Worm (Caenorhabditis elegans) whole organism, mixed stage, embryonic: ENCODE results near the gene F36F12.1.

ENCODE experiments used
- bed-3 ChIP-seq: fragments of 200-800 bp; sonication (Bioruptor generic); optimal IDR thresholded peaks from 3 replicates; lab custom pipeline; 2018; ENCODE audit warnings: mild to moderate bottlenecking, missing genetic modification characterization, moderate library complexity, missing compliant biosample characterization
- blmp-1 ChIP-seq: fragments of 150-350 bp; optimal IDR thresholded peaks from 2 replicates; lab custom pipeline; 2014; ENCODE audit warnings: missing biosample characterization, missing genetic modification characterization
- ceh-39 ChIP-seq: fragments of 150-350 bp; optimal IDR thresholded peaks from 2 replicates; lab custom pipeline; 2014; ENCODE audit warnings: missing biosample characterization, missing genetic modification characterization
- ceh-83 ChIP-seq: fragments of 200-800 bp; sonication (Bioruptor generic); optimal IDR thresholded peaks from 2 replicates; lab custom pipeline; 2018; ENCODE audit warnings: mild to moderate bottlenecking, missing genetic modification characterization, missing compliant biosample characterization
- ces-1 ChIP-seq: fragments of 150-350 bp; optimal IDR thresholded peaks from 2 replicates; lab custom pipeline; 2014; ENCODE audit warnings: missing biosample characterization, missing genetic modification reagents, missing genetic modification characterization
- cnd-1 ChIP-seq: fragments of 200-800 bp; sonication (Bioruptor generic); optimal IDR thresholded peaks from 2 replicates; lab custom pipeline; 2018; ENCODE audit warnings: mild to moderate bottlenecking, missing genetic modification characterization, missing compliant biosample characterization
- elt-1 ChIP-seq: sonication (generic microtip); optimal IDR thresholded peaks from 2 replicates; lab custom pipeline; 2017; ENCODE audit warnings: missing genetic modification characterization, mild to moderate bottlenecking, missing compliant biosample characterization, antibody characterized with exemption, moderate library complexity, borderline replicate concordance; ENCODE audit not compliant: insufficient read depth
- elt-3 ChIP-seq: fragments of 150-350 bp; optimal IDR thresholded peaks from 2 replicates; lab custom pipeline; 2014; ENCODE audit warnings: missing biosample characterization, missing genetic modification characterization
- flh-1 ChIP-seq: fragments of 200-800 bp; sonication (Bioruptor generic); optimal IDR thresholded peaks from 2 replicates; lab custom pipeline; 2018; ENCODE audit warnings: mild to moderate bottlenecking, missing genetic modification characterization, moderate library complexity, missing compliant biosample characterization
- ham-2 ChIP-seq: fragments of 200-800 bp; sonication (Bioruptor generic); optimal IDR thresholded peaks from 2 replicates; lab custom pipeline; 2018; ENCODE audit warnings: mild to moderate bottlenecking, missing genetic modification characterization, missing compliant biosample characterization
- hlh-1 ChIP-seq: fragments of 150-350 bp; optimal IDR thresholded peaks from 2 replicates; lab custom pipeline; 2014; ENCODE audit warnings: missing biosample characterization, missing genetic modification reagents, missing genetic modification characterization
- lin-32 ChIP-seq: fragments of 200-800 bp; sonication (Bioruptor generic); optimal IDR thresholded peaks from 2 replicates; lab custom pipeline; 2018; ENCODE audit warnings: mild to moderate bottlenecking, missing genetic modification characterization, missing compliant biosample characterization
- mab-5 ChIP-seq: fragments of 150-350 bp; optimal IDR thresholded peaks from 2 replicates; lab custom pipeline; 2014; ENCODE audit warnings: missing biosample characterization, missing genetic modification characterization
- mep-1 ChIP-seq: fragments of 150-350 bp; optimal IDR thresholded peaks from 2 replicates; lab custom pipeline; 2017; ENCODE audit warnings: missing biosample characterization, missing genetic modification reagents, missing genetic modification characterization, inconsistent platforms
- nhr-12 ChIP-seq: fragments of 150-350 bp; optimal IDR thresholded peaks from 2 replicates; lab custom pipeline; 2014; ENCODE audit warnings: missing biosample characterization, missing genetic modification characterization
- nhr-2 ChIP-seq: fragments of 150-350 bp; optimal IDR thresholded peaks from 2 replicates; lab custom pipeline; 2014; ENCODE audit warnings: missing biosample characterization, missing genetic modification characterization
- nhr-237 ChIP-seq: fragments of 150-350 bp; optimal IDR thresholded peaks from 2 replicates; lab custom pipeline; 2014; ENCODE audit warnings: missing biosample characterization, missing genetic modification characterization
- nhr-28 ChIP-seq: fragments of 150-350 bp; optimal IDR thresholded peaks from 2 replicates; lab custom pipeline; 2014; ENCODE audit warnings: missing biosample characterization, missing genetic modification characterization
- nhr-76 ChIP-seq: sonication (generic microtip); optimal IDR thresholded peaks from 2 replicates; lab custom pipeline; 2017; ENCODE audit warnings: missing biosample characterization, missing genetic modification characterization
- pha-4 ChIP-seq: fragments of 150-350 bp; optimal IDR thresholded peaks from 2 replicates; lab custom pipeline; 2018; ENCODE audit warnings: missing biosample characterization, missing genetic modification reagents, missing genetic modification characterization
- snpc-4 ChIP-seq: fragments of 150-350 bp; optimal IDR thresholded peaks from 2 replicates; lab custom pipeline; 2014; ENCODE audit warnings: missing biosample characterization, missing genetic modification characterization
- sptf-1 ChIP-seq: sonication (generic microtip); optimal IDR thresholded peaks from 2 replicates; lab custom pipeline; 2017; ENCODE audit warnings: mild to moderate bottlenecking, missing genetic modification characterization, moderate library complexity, missing compliant biosample characterization
- tbx-8 ChIP-seq: fragments of 200-800 bp; sonication (Bioruptor generic); optimal IDR thresholded peaks from 2 replicates; lab custom pipeline; 2018; ENCODE audit warnings: mild to moderate bottlenecking, missing genetic modification characterization, moderate library complexity, missing compliant biosample characterization
- unc-120 ChIP-seq: sonication (generic microtip); optimal IDR thresholded peaks from 2 replicates; lab custom pipeline; 2017; ENCODE audit warnings: missing genetic modification characterization, missing compliant biosample characterization; ENCODE audit not compliant: poor library complexity, severe bottlenecking
- unc-39 ChIP-seq: fragments of 150-350 bp; optimal IDR thresholded peaks from 2 replicates; lab custom pipeline; 2014; ENCODE audit warnings: missing biosample characterization, missing genetic modification characterization
- unc-62 ChIP-seq: fragments of 150-350 bp; optimal IDR thresholded peaks from 2 replicates; lab custom pipeline; 2014; ENCODE audit warnings: missing biosample characterization, missing genetic modification reagents, missing genetic modification characterization
- zip-8 ChIP-seq: fragments of 150-350 bp; optimal IDR thresholded peaks from 2 replicates; lab custom pipeline; 2014; ENCODE audit warnings: missing biosample characterization, missing genetic modification characterization
- ztf-11 ChIP-seq: fragments of 150-350 bp; optimal IDR thresholded peaks from 2 replicates; lab custom pipeline; 2014; ENCODE audit warnings: missing biosample characterization, missing genetic modification characterization

F36F12.1 gene

DNA sequence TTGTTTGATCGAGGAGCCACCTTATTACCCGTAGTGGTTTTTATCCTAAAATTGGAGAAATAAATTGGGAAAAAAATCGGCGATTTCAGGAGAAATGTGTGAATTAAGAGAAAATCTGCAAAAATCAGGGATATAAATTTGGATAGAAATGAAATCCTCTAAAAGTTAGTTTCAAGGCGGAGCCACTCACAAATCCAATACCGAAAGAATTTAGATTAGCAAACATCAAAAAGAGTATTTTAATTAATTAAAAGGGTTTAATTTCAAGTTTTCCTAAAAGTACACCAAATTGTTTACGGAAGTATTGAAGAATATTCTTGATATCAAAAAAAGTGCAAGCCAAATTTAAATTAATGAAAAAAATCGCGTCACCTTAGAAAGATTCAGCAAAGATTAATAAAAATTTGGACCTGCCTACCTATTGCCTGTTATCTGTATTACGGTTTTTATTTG, 18.9 kb upstream of the F36F12.1 start, which contains the start of gene F22F7.8:
F22F7.8 (minus strand) TSS at position 51 of the 453 bp plus-strand sequence.
- TF ChIP-seq mab-5 (tag; lab: Kevin White, UChicago) (no peak), sptf-1 (tag; lab: Kevin White, UChicago) (no peak), ceh-83 (GFP tag; lab: Kevin White, UChicago) (no peak), flh-1 (GFP tag; lab: Kevin White, UChicago) (no peak)

DNA sequence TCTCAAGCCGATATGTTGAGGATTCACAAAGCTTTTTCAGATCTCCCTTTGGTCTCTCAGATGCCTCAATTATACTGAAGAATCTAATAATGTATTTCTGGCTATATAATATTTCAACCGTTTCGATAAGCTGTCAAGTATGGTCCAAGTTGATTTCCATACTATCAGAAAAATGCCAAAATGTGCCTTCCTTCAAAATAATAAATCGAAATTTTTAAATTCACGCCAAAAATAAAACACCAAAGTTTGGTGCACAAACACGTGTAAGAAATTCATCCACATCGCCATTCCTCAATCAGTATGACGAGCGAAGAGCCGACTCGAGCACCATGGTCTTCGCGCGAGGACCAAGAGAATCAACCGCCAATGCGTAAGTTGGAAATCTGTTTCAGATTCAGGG, 16.5 kb upstream of the F36F12.1 start, which contains the start of gene F22F7.11:
F22F7.11 (plus strand) TSS at position 301 of the 400 bp plus-strand sequence.
- TF ChIP-seq nhr-76 (tag; lab: Kevin White, UChicago) (no peak), tbx-8 (no peak)

DNA sequence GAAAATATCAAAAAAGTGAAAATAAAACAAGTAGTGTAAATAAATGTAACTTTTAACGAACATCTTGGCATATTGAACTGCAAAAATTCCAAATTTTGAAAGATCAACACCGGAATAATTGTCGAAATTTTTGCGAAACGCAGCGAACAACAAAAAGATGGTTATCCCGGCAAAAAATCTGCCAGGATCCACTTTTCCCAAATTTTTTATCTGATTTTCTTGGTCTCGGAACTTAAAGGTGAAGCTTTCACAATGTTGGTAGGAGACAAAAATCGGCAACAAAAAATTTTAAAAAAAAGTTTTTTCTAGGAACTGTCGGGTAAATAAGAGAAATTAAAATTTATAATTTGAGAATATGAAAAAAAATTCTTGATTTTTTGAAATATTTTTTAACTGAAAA, 15.6 kb upstream of the F36F12.1 start, which contains the start of gene bgnt-1.2:
bgnt-1.2 (minus strand) TSS at position 101 of the 400 bp plus-strand sequence.
- TF ChIP-seq blmp-1 (tag; lab: Kevin White, UChicago) = no peak
- no peak for TF ChIP-seq elt-1 (tag; lab: Kevin White, UChicago)
- TF ChIP-seq nhr-28 (tag; lab: Kevin White, UChicago) = no peak
- no peak for TF ChIP-seq hlh-1
- TF ChIP-seq flh-1 (GFP tag; lab: Kevin White, UChicago) = no peak
- TF ChIP-seq mab-5 (tag; lab: Kevin White, UChicago) = no peak
- TF ChIP-seq unc-39 (tag; lab: Kevin White, UChicago) = no peak
- TF ChIP-seq pha-4 = no peak
- TF ChIP-seq nhr-2 = no peak
- no peak for TF ChIP-seq ceh-83 (GFP tag; lab: Kevin White, UChicago)
- TF ChIP-seq, all 35 proteins: peak for 0

DNA sequence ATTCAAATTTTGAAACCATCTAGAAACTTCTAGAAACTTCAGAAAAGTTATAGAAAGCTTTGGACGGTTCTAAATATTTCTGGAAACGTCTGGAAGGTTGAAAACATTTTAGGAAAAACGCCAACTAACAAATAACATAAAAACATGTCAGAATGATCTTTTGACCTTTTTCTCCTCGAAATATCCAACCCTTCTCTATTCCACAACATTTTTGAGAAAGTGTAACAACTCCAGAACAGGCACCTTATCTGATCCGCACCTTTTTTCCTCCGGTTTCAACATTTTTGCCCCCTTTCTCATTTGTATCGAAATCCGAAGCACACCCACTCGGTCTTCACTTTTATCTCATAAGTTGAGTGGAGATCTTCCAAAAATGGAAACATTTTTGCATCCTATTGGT, 7.3 kb upstream of the F36F12.1 start, which contains the start of gene F22F7.3:
F22F7.3 (plus strand) TSS at position 301 of the 400 bp plus-strand sequence.
- TF ChIP-seq unc-62 (GFP tag; lab: Kevin White, UChicago) (no peak), ceh-39 (tag; lab: Kevin White, UChicago) (no peak), ztf-11 (tag; lab: Kevin White, UChicago) (no peak), hlh-1 (no peak), nhr-12 (tag; lab: Kevin White, UChicago) (no peak), elt-1 (tag; lab: Kevin White, UChicago) (no peak), nhr-28 (tag; lab: Kevin White, UChicago) (no peak), snpc-4 (tag; lab: Kevin White, UChicago) (no peak), ceh-83 (GFP tag; lab: Kevin White, UChicago) (no peak), mep-1 (tag; lab: Kevin White, UChicago) (no peak), unc-39 (tag; lab: Kevin White, UChicago) (no peak), elt-3 (tag; lab: Kevin White, UChicago) (no peak), bed-3 (GFP tag; lab: Kevin White, UChicago) (no peak), flh-1 (GFP tag; lab: Kevin White, UChicago) (no peak), lin-32 (GFP tag; lab: Kevin White, UChicago) (no peak), tbx-8 (no peak), zip-8 (no peak), unc-120 (tag; lab: Kevin White, UChicago) (no peak)
- TF ChIP-seq, all 35 proteins: peak for 0

DNA sequence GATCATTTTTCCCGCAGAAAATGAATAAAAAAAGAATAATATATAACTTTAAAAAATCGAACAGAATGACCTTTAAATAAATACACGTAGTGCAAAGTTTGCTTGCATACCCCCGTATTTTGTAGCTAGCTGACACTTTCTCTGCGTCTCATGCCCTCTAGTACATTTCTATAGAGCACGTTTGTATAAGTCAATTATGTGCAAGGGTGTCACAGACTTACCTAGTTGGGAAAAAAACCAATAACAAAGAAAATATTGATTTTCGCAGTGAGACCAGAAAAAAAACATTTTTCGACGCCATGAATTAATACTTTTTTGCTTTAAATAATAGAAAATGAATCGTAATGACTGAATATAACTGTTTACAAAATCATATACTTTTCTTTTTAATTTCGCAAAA, 6.3 kb upstream of the F36F12.1 start, which contains the start of gene ckb-4:
ckb-4 (minus strand) TSS at position 140 of the 400 bp plus-strand sequence.
- peak; percentile 49 for TF ChIP-seq nhr-237
- peak; percentile 10 for TF ChIP-seq ceh-39 (tag; lab: Kevin White, UChicago)
- no peak for TF ChIP-seq hlh-1
- TF ChIP-seq cnd-1 (tag; lab: Kevin White, UChicago) = no peak
- TF ChIP-seq mab-5 (tag; lab: Kevin White, UChicago) = no peak
- no peak for TF ChIP-seq nhr-12 (tag; lab: Kevin White, UChicago)
- no peak for TF ChIP-seq nhr-28 (tag; lab: Kevin White, UChicago)
- no peak for TF ChIP-seq elt-1 (tag; lab: Kevin White, UChicago)
- TF ChIP-seq pha-4 = peak; percentile 43
- TF ChIP-seq ham-2 = no peak
- TF ChIP-seq mep-1 (tag; lab: Kevin White, UChicago) = peak; percentile 29
- TF ChIP-seq snpc-4 (tag; lab: Kevin White, UChicago) = no peak
- peak; percentile 94 for TF ChIP-seq ces-1 (GFP tag; lab: Kevin White, UChicago)
- no peak for TF ChIP-seq zip-8
